Worm (Caenorhabditis elegans) whole organism, L4/young adult: ENCODE results near the gene cwp-2.

Experiments used
- W03F9.2 ChIP-seq: fragments of 150-350 bp; optimal IDR thresholded peaks from 2 replicates; lab custom pipeline; 2014; ENCODE audit warnings: missing biosample characterization, missing genetic modification characterization
- dao-5 ChIP-seq: sonication (generic microtip); optimal IDR thresholded peaks from 2 replicates; lab custom pipeline; 2016; ENCODE audit warnings: missing genotype, missing genetic modification characterization, moderate library complexity, missing compliant biosample characterization

- TF ChIP-seq dao-5 (tag; lab: Kevin White, UChicago): no peak
- no peak for TF ChIP-seq W03F9.2
These were observed 8.2 kb downstream of the cwp-2 start, which contains the start of gene C37H5.14 for ce11 chrV:4834277-4834676.
